Worm (Caenorhabditis elegans) whole organism, L2 larva: ENCODE data around the gene C25F6.8.
A peak's percentile ranks its signal among the peaks of the same experiment; 100 is the strongest.

Experiments used
- C34F6.9 ChIP-seq: fragments of 150-350 bp; optimal IDR thresholded peaks from 2 replicates; lab custom pipeline; 2014; ENCODE audit warnings: missing biosample characterization, missing genetic modification characterization
- F13H6.1 ChIP-seq: sonication (generic microtip); optimal IDR thresholded peaks from 2 replicates; lab custom pipeline; 2016; ENCODE audit warnings: missing genetic modification characterization, missing compliant biosample characterization
- R02D3.7 ChIP-seq: fragments of 150-350 bp; optimal IDR thresholded peaks from 2 replicates; lab custom pipeline; 2014; ENCODE audit warnings: missing biosample characterization, missing genetic modification characterization
- Y55F3AM.14 ChIP-seq: fragments of 200-800 bp; sonication (Bioruptor generic); optimal IDR thresholded peaks from 2 replicates; lab custom pipeline; 2018; ENCODE audit warnings: mild to moderate bottlenecking, missing genetic modification characterization, missing compliant biosample characterization
- ZK546.5 ChIP-seq: sonication (generic microtip); optimal IDR thresholded peaks from 2 replicates; lab custom pipeline; 2017; ENCODE audit warnings: missing biosample characterization, missing genetic modification characterization
- ama-1 ChIP-seq: fragments of 150-350 bp; optimal IDR thresholded peaks from 2 replicates; lab custom pipeline; 2018; ENCODE audit warnings: inconsistent platforms
- blmp-1 ChIP-seq: sonication (generic microtip); optimal IDR thresholded peaks from 2 replicates; lab custom pipeline; 2017; ENCODE audit warnings: missing genetic modification characterization, mild to moderate bottlenecking, missing compliant biosample characterization, antibody characterized with exemption, moderate library complexity; ENCODE audit not compliant: insufficient read depth
- ceh-16 ChIP-seq: fragments of 150-350 bp; optimal IDR thresholded peaks from 2 replicates; lab custom pipeline; 2014; ENCODE audit warnings: missing biosample characterization, missing genetic modification characterization
- crh-2 ChIP-seq: sonication (generic microtip); optimal IDR thresholded peaks from 2 replicates; lab custom pipeline; 2017; ENCODE audit warnings: missing biosample characterization, missing genetic modification characterization
- egl-27 ChIP-seq: sonication (generic microtip); optimal IDR thresholded peaks from 3 replicates; lab custom pipeline; 2017; ENCODE audit warnings: missing biosample characterization, missing genetic modification reagents, missing genetic modification characterization
- elt-1 ChIP-seq: fragments of 150-350 bp; optimal IDR thresholded peaks from 2 replicates; lab custom pipeline; 2014; ENCODE audit warnings: missing biosample characterization, missing genetic modification characterization
- elt-3 ChIP-seq: sonication (generic microtip); optimal IDR thresholded peaks from 2 replicates; lab custom pipeline; 2017; ENCODE audit warnings: missing biosample characterization, missing genetic modification characterization
- gmeb-1 ChIP-seq: fragments of 150-350 bp; optimal IDR thresholded peaks from 2 replicates; lab custom pipeline; 2014; ENCODE audit warnings: missing biosample characterization, missing genetic modification characterization
- lin-11 ChIP-seq: fragments of 150-350 bp; sonication (generic microtip); optimal IDR thresholded peaks from 2 replicates; lab custom pipeline; 2014; ENCODE audit warnings: missing biosample characterization, missing genetic modification characterization, inconsistent platforms, mixed read lengths
- lsy-2 ChIP-seq, 2 experiments: fragments of 150-350 bp in 1 of 2; sonication (generic microtip) in 1 of 2; optimal IDR thresholded peaks; 2 replicates each; lab custom pipeline; 2014 to 2017; ENCODE audit warnings: missing biosample characterization in 2 of 2, missing genetic modification characterization in 2 of 2
- mab-5 ChIP-seq: fragments of 150-350 bp; optimal IDR thresholded peaks from 2 replicates; lab custom pipeline; 2014; ENCODE audit warnings: missing biosample characterization, missing genetic modification characterization
- nhr-10 ChIP-seq: sonication (generic microtip); optimal IDR thresholded peaks from 2 replicates; lab custom pipeline; 2017; ENCODE audit warnings: missing biosample characterization, missing genetic modification characterization
- nhr-11 ChIP-seq: fragments of 150-350 bp; optimal IDR thresholded peaks from 2 replicates; lab custom pipeline; 2014; ENCODE audit warnings: missing biosample characterization, missing genetic modification characterization
- nhr-12 ChIP-seq: fragments of 150-350 bp; optimal IDR thresholded peaks from 2 replicates; lab custom pipeline; 2014; ENCODE audit warnings: missing biosample characterization, missing genetic modification characterization
- nhr-129 ChIP-seq: fragments of 150-350 bp; optimal IDR thresholded peaks from 2 replicates; lab custom pipeline; 2014; ENCODE audit warnings: missing biosample characterization, missing genetic modification characterization
- nhr-21 ChIP-seq: fragments of 150-350 bp; optimal IDR thresholded peaks from 2 replicates; lab custom pipeline; 2014; ENCODE audit warnings: missing biosample characterization, missing genetic modification characterization
- nhr-23 ChIP-seq: fragments of 150-350 bp; optimal IDR thresholded peaks from 2 replicates; lab custom pipeline; 2014; ENCODE audit warnings: missing biosample characterization, missing genetic modification reagents, missing genetic modification characterization
- nhr-237 ChIP-seq: fragments of 150-350 bp; optimal IDR thresholded peaks from 2 replicates; lab custom pipeline; 2014; ENCODE audit warnings: missing biosample characterization, missing genetic modification characterization
- nhr-77 ChIP-seq: fragments of 150-350 bp; optimal IDR thresholded peaks from 2 replicates; lab custom pipeline; 2014; ENCODE audit warnings: missing biosample characterization, missing genetic modification characterization
- peb-1 ChIP-seq: fragments of 150-350 bp; optimal IDR thresholded peaks from 2 replicates; lab custom pipeline; 2014; ENCODE audit warnings: missing biosample characterization, missing genetic modification characterization
- sem-4 ChIP-seq: fragments of 150-350 bp; optimal IDR thresholded peaks from 2 replicates; lab custom pipeline; 2014; ENCODE audit warnings: missing biosample characterization, missing genetic modification reagents, missing genetic modification characterization
- sma-3 ChIP-seq: sonication (generic microtip); optimal IDR thresholded peaks from 2 replicates; lab custom pipeline; 2016; ENCODE audit warnings: missing genetic modification reagents, missing genetic modification characterization, missing compliant biosample characterization
- sma-9 ChIP-seq, 2 experiments: fragments of 150-350 bp in 1 of 2; sonication (generic microtip) in 1 of 2; optimal IDR thresholded peaks; 2 replicates each; lab custom pipeline; 2014 to 2016; ENCODE audit warnings: missing genetic modification characterization in 2 of 2, mild to moderate bottlenecking in 1 of 2, missing biosample characterization in 1 of 2, missing compliant biosample characterization in 1 of 2, missing genetic modification reagents in 1 of 2, moderate library complexity in 1 of 2
- unc-55 ChIP-seq: fragments of 150-350 bp; sonication (generic microtip); optimal IDR thresholded peaks from 3 replicates; lab custom pipeline; 2014; ENCODE audit warnings: missing biosample characterization, missing genetic modification reagents, missing genetic modification characterization
- ztf-1 ChIP-seq: fragments of 200-800 bp; sonication (Bioruptor generic); conservative IDR thresholded peaks from 2 replicates; pipeline ENCODE4 v1.3.6; 2022; ENCODE audit warnings: missing genetic modification characterization, missing compliant biosample characterization
- ztf-11 ChIP-seq: sonication (generic microtip); optimal IDR thresholded peaks from 2 replicates; lab custom pipeline; 2017; ENCODE audit warnings: missing biosample characterization, missing genetic modification characterization
- ztf-4 ChIP-seq: fragments of 150-350 bp; optimal IDR thresholded peaks from 2 replicates; lab custom pipeline; 2014; ENCODE audit warnings: missing biosample characterization, missing genetic modification characterization

The C25F6.8 gene

ce11 chrX:5485284-5485927, 37.4 kb downstream of the C25F6.8 start:
- peak; percentile 16 for TF ChIP-seq nhr-21 (tag; lab: Kevin White, UChicago)
- TF ChIP-seq lsy-2 (tag; optimal IDR thresholded peaks at IDR 0.05; lab: Kevin White, UChicago) = peak; percentile 2 to 25
- TF ChIP-seq C34F6.9 (tag; lab: Kevin White, UChicago) = peak; percentile 18
- TF ChIP-seq nhr-77 (tag; lab: Kevin White, UChicago) = no peak

- TF ChIP-seq lin-11 (tag; lab: Kevin White, UChicago) = no peak
- TF ChIP-seq egl-27 = no peak
- peak; percentile 8 for TF ChIP-seq sma-9 (GFP tag; optimal IDR thresholded peaks at IDR 0.05; lab: Kevin White, UChicago)
- no peak for TF ChIP-seq sma-9 (tag; optimal IDR thresholded peaks at IDR 0.05; lab: Kevin White, UChicago)
- TF ChIP-seq peb-1 = no peak
- no peak for TF ChIP-seq nhr-237 (tag; lab: Kevin White, UChicago)
- TF ChIP-seq nhr-11 (tag; lab: Kevin White, UChicago) = no peak
- no peak for TF ChIP-seq nhr-10
- peak; percentile 53 for TF ChIP-seq unc-55 (GFP tag; lab: Kevin White, UChicago)
- no peak for TF ChIP-seq sma-3 (GFP tag; lab: Kevin White, UChicago)
- peak; percentile 18 for TF ChIP-seq F13H6.1 (tag; lab: Kevin White, UChicago)
- no peak for TF ChIP-seq C34F6.9 (tag; lab: Kevin White, UChicago)
- no peak for TF ChIP-seq gmeb-1 (tag; lab: Kevin White, UChicago)
- no peak for TF ChIP-seq elt-3 (tag; lab: Kevin White, UChicago)
- TF ChIP-seq lsy-2 (tag; optimal IDR thresholded peaks at IDR 0.05; lab: Kevin White, UChicago) = peak in 1 of 2 experiments; percentile 41
- no peak for TF ChIP-seq nhr-23 (tag; lab: Kevin White, UChicago)
- TF ChIP-seq nhr-21 (tag; lab: Kevin White, UChicago) = no peak
- TF ChIP-seq nhr-77 (tag; lab: Kevin White, UChicago) = no peak
- TF ChIP-seq nhr-129 (tag; lab: Kevin White, UChicago) = peak; percentile 45
- TF ChIP-seq elt-1 = no peak
- no peak for TF ChIP-seq ZK546.5 (tag; lab: Kevin White, UChicago)
- TF ChIP-seq ztf-1 (GFP tag; lab: Robert Waterston, UW) = no peak
- TF ChIP-seq ztf-11 (tag; lab: Kevin White, UChicago) = no peak
- TF ChIP-seq nhr-12 (tag; lab: Kevin White, UChicago) = no peak
- TF ChIP-seq ztf-4 = no peak
- no peak for TF ChIP-seq ceh-16 (tag; lab: Kevin White, UChicago)
- no peak for TF ChIP-seq mab-5 (tag; lab: Kevin White, UChicago)
These were observed 38.0 kb downstream of the C25F6.8 start, which contains the start of gene C25F6.1 for ce11 chrX:5485931-5486537. TSS of gene C25F6.1 (plus strand) at chrX:5486487.

- TF ChIP-seq ztf-11 (tag; lab: Kevin White, UChicago) (no peak), blmp-1 (tag; lab: Kevin White, UChicago) (peak; percentile 42), elt-1 (peak; percentile 14), Y55F3AM.14 (no peak), R02D3.7 (tag; lab: Kevin White, UChicago) (no peak), sem-4 (tag; lab: Kevin White, UChicago) (no peak), crh-2 (no peak), ama-1 (lab: Kevin White, UChicago) (no peak)
These were observed 40.8 kb downstream of the C25F6.8 start for ce11 chrX:5488867-5489266.

- TF ChIP-seq F13H6.1 (tag; lab: Kevin White, UChicago) (no peak), nhr-12 (tag; lab: Kevin White, UChicago) (no peak), ama-1 (lab: Kevin White, UChicago) (no peak), nhr-23 (tag; lab: Kevin White, UChicago) (no peak)
These were observed 41.5 kb downstream of the C25F6.8 start, which contains the start of gene F55D1.1 for ce11 chrX:5489538-5489937. TSS of gene F55D1.1 (plus strand) at chrX:5489838.
